Fruit fly (Drosophila melanogaster) whole organism, embryonic: ENCODE results near the gene CG33489.

ENCODE experiments used
- Awh ChIP-seq: fragments of 200-800 bp; sonication (Bioruptor generic); IDR thresholded peaks from 2 replicates; pipeline ENCODE4, ENCODE4 v1.3.6; 2022; ENCODE audit warnings: missing biosample characterization, missing genetic modification characterization
- B-H2 ChIP-seq: fragments of 200-800 bp; sonication (Bioruptor generic); optimal IDR thresholded peaks from 2 replicates; lab custom pipeline; 2018; ENCODE audit warnings: missing biosample characterization, mild to moderate bottlenecking, missing genetic modification characterization
- CG10267 ChIP-seq: fragments of 200-800 bp; sonication (Bioruptor generic); optimal IDR thresholded peaks from 2 replicates; lab custom pipeline; 2018; ENCODE audit warnings: missing biosample characterization, mild to moderate bottlenecking, missing genetic modification characterization, moderate library complexity
- CG10366 ChIP-seq: fragments of 200-800 bp; sonication (Bioruptor generic); IDR thresholded peaks from 2 replicates; pipeline ENCODE4 v1.3.6; 2022; ENCODE audit warnings: missing biosample characterization, missing genetic modification characterization
- CG1233 ChIP-seq: fragments of 200-800 bp; sonication (Bioruptor generic); optimal IDR thresholded peaks from 4 replicates; lab custom pipeline; 2018; ENCODE audit warnings: missing biosample characterization, mild to moderate bottlenecking, missing genetic modification characterization
- CG12744 ChIP-seq: fragments of 200-800 bp; sonication (Bioruptor generic); optimal IDR thresholded peaks from 2 replicates; lab custom pipeline; 2016; ENCODE audit warnings: missing biosample characterization, missing genetic modification characterization
- CG13624 ChIP-seq: fragments of 200-800 bp; sonication (Bioruptor generic); optimal IDR thresholded peaks from 2 replicates; lab custom pipeline; 2016; ENCODE audit warnings: missing biosample characterization, missing genetic modification characterization
- CG2712 ChIP-seq: fragments of 200-800 bp; optimal IDR thresholded peaks from 3 replicates; lab custom pipeline; 2019; ENCODE audit warnings: missing biosample characterization, mild to moderate bottlenecking, missing genetic modification characterization, moderate library complexity
- CG32772 ChIP-seq: fragments of 200-800 bp; sonication (Bioruptor generic); IDR thresholded peaks from 2 replicates; pipeline ENCODE4 v1.3.6; 2022; ENCODE audit warnings: missing biosample characterization, missing genetic modification characterization
- CG34224 ChIP-seq: fragments of 200-800 bp; sonication (Bioruptor generic); IDR thresholded peaks from 3 replicates; pipeline ENCODE4 v1.3.6; 2022; ENCODE audit warnings: missing biosample characterization, missing genetic modification characterization; ENCODE audit not compliant: partially characterized antibody
- CG3847 ChIP-seq: fragments of 200-800 bp; sonication (Bioruptor generic); IDR thresholded peaks from 2 replicates; pipeline ENCODE4 v1.3.6; 2022; ENCODE audit warnings: missing biosample characterization, missing genetic modification characterization
- CG4707 ChIP-seq: fragments of 200-800 bp; sonication (Bioruptor generic); optimal IDR thresholded peaks from 2 replicates; lab custom pipeline; 2018; ENCODE audit warnings: missing biosample characterization, mild to moderate bottlenecking, missing genetic modification characterization, moderate library complexity
- CG5245 ChIP-seq: fragments of 200-800 bp; sonication (Bioruptor generic); optimal IDR thresholded peaks from 3 replicates; lab custom pipeline; 2016; ENCODE audit warnings: missing biosample characterization, missing genetic modification characterization
- CG6175 ChIP-seq: fragments of 200-800 bp; sonication (Bioruptor generic); IDR thresholded peaks from 3 replicates; pipeline ENCODE4 v1.3.6; 2022; ENCODE audit warnings: missing biosample characterization, missing genetic modification characterization
- CG6689 ChIP-seq: fragments of 200-800 bp; sonication (Bioruptor generic); IDR thresholded peaks from 2 replicates; pipeline ENCODE4 v1.3.6; 2022; ENCODE audit warnings: missing biosample characterization, missing genetic modification characterization
- CG6854 ChIP-seq: fragments of 200-800 bp; sonication (Bioruptor generic); optimal IDR thresholded peaks from 3 replicates; lab custom pipeline; 2017; ENCODE audit warnings: missing biosample characterization, mild to moderate bottlenecking, missing genetic modification characterization
- CG7271 ChIP-seq: fragments of 200-800 bp; sonication (Bioruptor generic); optimal IDR thresholded peaks from 2 replicates; lab custom pipeline; 2018; ENCODE audit warnings: missing biosample characterization, mild to moderate bottlenecking, missing genetic modification characterization, moderate library complexity
- CG8388 ChIP-seq: fragments of 200-800 bp; sonication (Bioruptor generic); optimal IDR thresholded peaks from 2 replicates; lab custom pipeline; 2019; ENCODE audit warnings: missing biosample characterization, mild to moderate bottlenecking, missing genetic modification characterization, moderate library complexity
- D19A ChIP-seq: fragments of 200-800 bp; optimal IDR thresholded peaks from 3 replicates; lab custom pipeline; 2019; ENCODE audit warnings: missing biosample characterization, mild to moderate bottlenecking, missing genetic modification characterization, moderate library complexity
- Dbx ChIP-seq: fragments of 200-800 bp; sonication (Bioruptor generic); IDR thresholded peaks from 3 replicates; pipeline ENCODE4 v1.3.6; 2022; ENCODE audit warnings: missing biosample characterization, missing genetic modification characterization
- Deaf1 ChIP-seq: fragments of 200-800 bp; optimal IDR thresholded peaks from 3 replicates; lab custom pipeline; 2019; ENCODE audit warnings: missing biosample characterization, mild to moderate bottlenecking, missing genetic modification characterization, moderate library complexity
- Dip2 ChIP-seq: fragments of 200-800 bp; sonication (Bioruptor generic); IDR thresholded peaks from 2 replicates; pipeline ENCODE4 v1.3.6; 2022; ENCODE audit warnings: missing biosample characterization, missing genetic modification characterization
- ERR ChIP-seq: fragments of 200-800 bp; sonication (Bioruptor generic); optimal IDR thresholded peaks from 2 replicates; lab custom pipeline; 2016; ENCODE audit warnings: missing biosample characterization, missing genetic modification characterization
- HLH3B ChIP-seq: fragments of 200-800 bp; sonication (Bioruptor generic); IDR thresholded peaks from 2 replicates; pipeline ENCODE4 v1.3.6; 2022; ENCODE audit warnings: missing biosample characterization, missing genetic modification characterization
- Hsf ChIP-seq: fragments of 200-800 bp; sonication (Bioruptor generic); optimal IDR thresholded peaks from 3 replicates; lab custom pipeline; 2016; ENCODE audit warnings: missing biosample characterization, missing genetic modification characterization
- Mad ChIP-seq: fragments of 200-800 bp; sonication (Bioruptor generic); optimal IDR thresholded peaks from 2 replicates; lab custom pipeline; 2016; ENCODE audit warnings: missing biosample characterization, missing genetic modification characterization
- NC2β ChIP-seq: fragments of 200-800 bp; sonication (Bioruptor generic); optimal IDR thresholded peaks from 2 replicates; lab custom pipeline; 2016; ENCODE audit warnings: missing biosample characterization, missing genetic modification characterization
- Nf-YC ChIP-seq: fragments of 200-800 bp; optimal IDR thresholded peaks from 3 replicates; lab custom pipeline; 2019; ENCODE audit warnings: missing biosample characterization, mild to moderate bottlenecking, missing genetic modification characterization, moderate library complexity
- Oli ChIP-seq: fragments of 200-800 bp; sonication (Bioruptor generic); optimal IDR thresholded peaks from 2 replicates; lab custom pipeline; 2018; ENCODE audit warnings: missing biosample characterization, mild to moderate bottlenecking, missing genetic modification characterization, moderate library complexity
- PHDP ChIP-seq: fragments of 200-800 bp; sonication (Bioruptor generic); optimal IDR thresholded peaks from 3 replicates; lab custom pipeline; 2018; ENCODE audit warnings: missing biosample characterization, mild to moderate bottlenecking, missing genetic modification characterization, moderate library complexity
- Trl ChIP-seq, 3 experiments: fragments of >200 bp in 2 of 3; fragments of 200-800 bp in 1 of 3; sonication (Bioruptor generic) in 1 of 3; optimal IDR thresholded peaks; 2 replicates in 1 of 3; 3 replicates in 2 of 3; lab custom pipeline; 2016 to 2017; ENCODE audit warnings: missing biosample characterization in 1 of 3, missing genetic modification characterization in 1 of 3
- al ChIP-seq: fragments of 200-800 bp; sonication (Bioruptor generic); IDR thresholded peaks from 2 replicates; pipeline ENCODE4 v1.3.6; 2022; ENCODE audit warnings: missing biosample characterization, missing genetic modification characterization
- cg ChIP-seq: fragments of 200-800 bp; sonication (Bioruptor generic); optimal IDR thresholded peaks from 3 replicates; lab custom pipeline; 2019; ENCODE audit warnings: missing biosample characterization, mild to moderate bottlenecking, missing genetic modification characterization, moderate library complexity
- chif ChIP-seq, 2 experiments: fragments of 200-800 bp; sonication (Bioruptor generic); optimal IDR thresholded peaks; 3 replicates each; lab custom pipeline; 2016; ENCODE audit warnings: missing biosample characterization in 2 of 2, missing genetic modification characterization in 2 of 2
- chm ChIP-seq: fragments of 200-800 bp; sonication (Bioruptor generic); IDR thresholded peaks from 2 replicates; pipeline ENCODE4 v1.3.6; 2022; ENCODE audit warnings: missing biosample characterization, missing genetic modification characterization
- danr ChIP-seq: fragments of 200-800 bp; sonication (Bioruptor generic); IDR thresholded peaks from 2 replicates; pipeline ENCODE4 v1.3.6; 2022; ENCODE audit warnings: missing biosample characterization, missing genetic modification characterization
- gsb ChIP-seq: fragments of 200-800 bp; sonication (Bioruptor generic); IDR thresholded peaks from 2 replicates; pipeline ENCODE4 v1.3.6; 2022; ENCODE audit warnings: missing biosample characterization, missing genetic modification characterization
- gt ChIP-seq: fragments of 200-800 bp; sonication (Bioruptor generic); IDR thresholded peaks from 2 replicates; pipeline ENCODE4 v1.3.6; 2022; ENCODE audit warnings: missing biosample characterization, missing genetic modification characterization
- h ChIP-seq: fragments of >200 bp; optimal IDR thresholded peaks from 2 replicates; lab custom pipeline; 2017
- kni ChIP-seq: fragments of 200-800 bp; sonication (Bioruptor generic); optimal IDR thresholded peaks from 3 replicates; lab custom pipeline; 2017; ENCODE audit warnings: mild to moderate bottlenecking, missing biosample characterization, missing genetic modification reagents, missing genetic modification characterization
- nau ChIP-seq: fragments of 200-800 bp; sonication (Bioruptor generic); optimal IDR thresholded peaks from 3 replicates; lab custom pipeline; 2017; ENCODE audit warnings: missing biosample characterization, mild to moderate bottlenecking, missing genetic modification characterization, missing genetic modification reagents
- otp ChIP-seq: fragments of 200-800 bp; sonication (Bioruptor generic); IDR thresholded peaks from 3 replicates; pipeline ENCODE4, ENCODE4 v1.3.6; 2022; ENCODE audit warnings: missing biosample characterization, missing genetic modification characterization
- pita ChIP-seq: fragments of 200-800 bp; sonication (Bioruptor generic); optimal IDR thresholded peaks from 2 replicates; lab custom pipeline; 2017; ENCODE audit warnings: missing biosample characterization, mild to moderate bottlenecking, missing genetic modification characterization
- sc ChIP-seq, 3 experiments: fragments of >200 bp in 2 of 3; fragments of 200-800 bp in 1 of 3; sonication (Bioruptor generic) in 1 of 3; optimal IDR thresholded peaks; 2 replicates in 2 of 3; 3 replicates in 1 of 3; lab custom pipeline; 2017; ENCODE audit warnings: mild to moderate bottlenecking in 1 of 3, missing biosample characterization in 1 of 3, missing genetic modification characterization in 1 of 3, missing genetic modification reagents in 1 of 3
- sens ChIP-seq: fragments of 200-800 bp; sonication (Bioruptor generic); peaks from one replicate; lab custom pipeline; 2016; ENCODE audit warnings: missing biosample characterization, missing genetic modification characterization
- sens-2 ChIP-seq: fragments of 200-800 bp; sonication (Bioruptor generic); IDR thresholded peaks from 2 replicates; pipeline ENCODE4 v1.3.6; 2022; ENCODE audit warnings: missing biosample characterization, missing genetic modification characterization
- slou ChIP-seq: fragments of 200-800 bp; sonication (Bioruptor generic); optimal IDR thresholded peaks from 3 replicates; lab custom pipeline; 2016; ENCODE audit warnings: missing biosample characterization, missing genetic modification characterization
- vfl ChIP-seq: fragments of 200-800 bp; sonication (Bioruptor generic); optimal IDR thresholded peaks from 2 replicates; lab custom pipeline; 2016; ENCODE audit warnings: missing biosample characterization, missing genetic modification characterization

CG33489 gene

dm6 chr3L:11587720-11588580 lies 11.1 kb upstream of the CG33489 start, which contains the start of gene rt (continued):
- TF ChIP-seq CG7271 (tag; lab: Kevin White, UChicago) (no peak), CG10366 (GFP tag; lab: Robert Waterston, UW) (0 out of 2 replicates have a peak, but pooled peaks have one; percentile 16), CG8388 (GFP tag; lab: Kevin White, UChicago) (peak; percentile 64), h (no peak), otp (GFP tag; lab: Robert Waterston, UW) (0 out of 3 replicates have a peak, but pooled peaks have one; percentile 49), gt (no peak), slou (no peak), Nf-YC (tag; lab: Kevin White, UChicago) (peak; percentile 21), D19A (peak; percentile 58), cg (no peak), chm (no peak), sens-2 (GFP tag; lab: Robert Waterston, UW) (peak; percentile 27; the same call in 1 of the 2 replicates), CG6175 (no peak), CG13624 (GFP tag; lab: Kevin White, UChicago) (peak; percentile 26), CG2712 (tag; lab: Kevin White, UChicago) (peak; percentile 84), al (GFP tag; lab: Robert Waterston, UW) (peak; percentile 38; the same call in 1 of the 2 replicates), Mad (GFP tag; lab: Kevin White, UChicago) (peak; percentile 27), sc (optimal IDR thresholded peaks at IDR 0.05; lab: Kevin White, UChicago) (no peak), sc (GFP tag; optimal IDR thresholded peaks at IDR 0.05; lab: Kevin White, UChicago) (peak; percentile 47), gsb (GFP tag; lab: Robert Waterston, UW) (no peak), CG10267 (tag; lab: Kevin White, UChicago) (peak; percentile 62), CG4707 (GFP tag; lab: Kevin White, UChicago) (peak; percentile 97), CG3847 (GFP tag; lab: Robert Waterston, UW) (peak; percentile 36; the same call in 1 of the 2 replicates), Dip2 (GFP tag; lab: Robert Waterston, UW) (no peak), CG5245 (GFP tag; lab: Kevin White, UChicago) (no peak), Deaf1 (tag; lab: Kevin White, UChicago) (peak; percentile 6), sens (GFP tag; lab: Kevin White, UChicago) (peak; percentile 95), pita (GFP tag; lab: Kevin White, UChicago) (no peak), Oli (peak; percentile 66), danr (GFP tag; lab: Robert Waterston, UW) (no peak), vfl (GFP tag; lab: Kevin White, UChicago) (no peak), CG1233 (GFP tag; lab: Kevin White, UChicago) (peak; percentile 22), B-H2 (no peak), chif (GFP tag; optimal IDR thresholded peaks at IDR 0.05; lab: Kevin White, UChicago) (peak; percentile 16 to 56), HLH3B (GFP tag; lab: Robert Waterston, UW) (peak; percentile 43; the same call in 1 of the 2 replicates), ERR (no peak), kni (GFP tag; lab: Kevin White, UChicago) (peak; percentile 40), Hsf (peak; percentile 63), Awh (no peak; the same call in 1 of the 2 replicates), Dbx (GFP tag; lab: Robert Waterston, UW) (no peak), CG32772 (GFP tag; lab: Robert Waterston, UW) (0 out of 2 replicates have a peak, but pooled peaks have one; percentile 27), PHDP (peak; percentile 41), CG6854 (no peak), CG34224 (no peak), NC2β (GFP tag; lab: Kevin White, UChicago) (peak; percentile 38), CG12744 (GFP tag; lab: Kevin White, UChicago) (no peak), Trl (optimal IDR thresholded peaks at IDR 0.05; lab: Kevin White, UChicago) (no peak), Trl (GFP tag; optimal IDR thresholded peaks at IDR 0.05; lab: Kevin White, UChicago) (peak; percentile 39), nau (GFP tag; lab: Kevin White, UChicago) (peak; percentile 33), CG6689 (GFP tag; lab: Robert Waterston, UW) (no peak; the same call in 1 of the 2 replicates)
